Worm (Caenorhabditis elegans): Measurements from ENCODE around the gene Y116F11B.14.

- TF ChIP-seq nhr-6 (tag; optimal IDR thresholded peaks at IDR 0.05) (no peak), snpc-4 (tag; optimal IDR thresholded peaks at IDR 0.05) (no peak), nhr-11 (tag; optimal IDR thresholded peaks at IDR 0.05) (no peak), lin-13 (GFP tag; optimal IDR thresholded peaks at IDR 0.05) (no peak)
Measured at ce11 chrV:19895250-19895649, 4.0 kb upstream of the Y116F11B.14 start, which contains the start of gene gly-4.

All from whole organism, L2 larva.